Worm (Caenorhabditis elegans) whole organism, midembryonic: ENCODE results near the gene F07H5.10.

ENCODE experiments used
- T22C8.4 ChIP-seq: fragments of 200-800 bp; sonication (Bioruptor generic); IDR thresholded peaks from 2 replicates; pipeline ENCODE4 v1.3.6; 2022; ENCODE audit warnings: missing genetic modification characterization, missing compliant biosample characterization
- cog-1 ChIP-seq: sonication (generic microtip); optimal IDR thresholded peaks from 2 replicates; lab custom pipeline; 2016; ENCODE audit warnings: missing genetic modification characterization, missing compliant biosample characterization
- flt-1 ChIP-seq: fragments of 200-800 bp; sonication (Bioruptor generic); IDR thresholded peaks from 2 replicates; pipeline ENCODE4 v1.3.6; 2022; ENCODE audit warnings: missing genetic modification characterization, missing compliant biosample characterization
- klf-2 ChIP-seq: fragments of 200-800 bp; sonication (Bioruptor generic); conservative IDR thresholded peaks from 2 replicates; pipeline ENCODE4 v1.3.6; 2022; ENCODE audit warnings: missing genetic modification reagents, missing genetic modification characterization, missing compliant biosample characterization
- med-1 ChIP-seq: sonication (generic microtip); optimal IDR thresholded peaks from 2 replicates; lab custom pipeline; 2017; ENCODE audit warnings: missing genetic modification characterization, mild to moderate bottlenecking, missing compliant biosample characterization, antibody characterized with exemption, missing genetic modification reagents; ENCODE audit not compliant: insufficient read depth
- ref-1 ChIP-seq: fragments of 200-800 bp; sonication (Bioruptor generic); conservative IDR thresholded peaks from 2 replicates; pipeline ENCODE4 v1.3.6; 2022; ENCODE audit warnings: missing genetic modification reagents, missing genetic modification characterization, missing compliant biosample characterization
- tab-1 ChIP-seq: fragments of 200-800 bp; sonication (Bioruptor generic); IDR thresholded peaks from 2 replicates; pipeline ENCODE4 v1.3.6; 2022; ENCODE audit warnings: missing genetic modification characterization, missing compliant biosample characterization
- ztf-23 ChIP-seq: fragments of 200-800 bp; sonication (Bioruptor generic); IDR thresholded peaks from 2 replicates; pipeline ENCODE4 v1.3.6; 2022; ENCODE audit warnings: missing genetic modification reagents, missing genetic modification characterization, missing compliant biosample characterization
- ztf-29 ChIP-seq: fragments of 200-800 bp; sonication (Bioruptor generic); IDR thresholded peaks from 2 replicates; pipeline ENCODE4 v1.3.6; 2022; ENCODE audit warnings: missing genetic modification reagents, missing genetic modification characterization, missing compliant biosample characterization

Gene F07H5.10

DNA sequence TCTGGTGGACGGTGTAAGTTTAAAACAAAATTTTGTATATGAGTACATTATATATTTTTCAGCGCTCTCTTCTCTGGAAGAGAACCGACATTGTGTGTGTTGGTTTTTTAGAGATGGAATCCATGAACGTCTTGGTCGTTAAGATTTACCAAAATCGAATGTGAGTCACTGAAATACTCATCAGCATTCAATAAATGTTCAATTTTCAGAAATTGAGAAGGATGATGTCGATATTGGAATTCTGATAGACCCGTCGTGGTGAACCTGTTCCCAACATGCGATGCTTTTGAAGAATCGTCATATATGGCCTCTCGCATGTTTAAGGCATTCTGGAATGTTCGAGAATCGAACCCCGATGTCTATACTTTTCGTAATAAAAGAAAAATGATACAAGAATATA is 19.6 kb downstream of the F07H5.10 start:
- no peak for TF ChIP-seq klf-2 (GFP tag; lab: Robert Waterston, UW)
- TF ChIP-seq ztf-23 (GFP tag; lab: Robert Waterston, UW) = no peak
- TF ChIP-seq med-1 (GFP tag; lab: Kevin White, UChicago) = no peak
- no peak for TF ChIP-seq flt-1 (GFP tag; lab: Robert Waterston, UW)
- TF ChIP-seq ztf-29 (GFP tag; lab: Robert Waterston, UW) = no peak
- TF ChIP-seq cog-1 (tag; lab: Kevin White, UChicago) = no peak
- TF ChIP-seq T22C8.4 (GFP tag; lab: Robert Waterston, UW) = no peak
- TF ChIP-seq ref-1 (GFP tag; lab: Robert Waterston, UW) = no peak

DNA sequence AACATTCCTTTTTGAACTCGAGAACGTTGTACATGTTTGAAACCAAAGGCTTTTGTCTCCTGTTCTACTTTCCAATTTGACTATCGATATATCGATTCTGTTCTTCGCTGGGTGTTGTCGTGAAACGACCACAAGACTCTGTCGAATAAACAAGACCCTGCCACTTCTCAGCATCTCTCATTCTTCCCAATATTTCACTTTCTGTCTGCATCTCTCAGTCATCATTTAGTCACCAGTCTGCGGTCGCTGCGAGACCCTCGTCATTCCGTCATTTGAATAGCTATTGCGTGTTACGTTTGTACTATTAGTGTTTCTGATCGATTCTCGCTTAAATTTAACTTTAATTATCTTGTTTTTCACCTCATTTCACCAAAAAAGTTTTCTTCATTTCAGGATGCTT is 21.0 kb downstream of the F07H5.10 start:
- no peak for TF ChIP-seq ztf-29 (GFP tag; lab: Robert Waterston, UW)
- TF ChIP-seq tab-1 (GFP tag; lab: Robert Waterston, UW) = no peak
- TF ChIP-seq T22C8.4 (GFP tag; lab: Robert Waterston, UW) = peak; percentile 90
- TF ChIP-seq ztf-23 (GFP tag; lab: Robert Waterston, UW) = no peak
- no peak for TF ChIP-seq med-1 (GFP tag; lab: Kevin White, UChicago)
- no peak for TF ChIP-seq klf-2 (GFP tag; lab: Robert Waterston, UW)
- TF ChIP-seq ref-1 (GFP tag; lab: Robert Waterston, UW) = no peak
- TF ChIP-seq cog-1 (tag; lab: Kevin White, UChicago) = peak; percentile 95
- TF ChIP-seq flt-1 (GFP tag; lab: Robert Waterston, UW) = peak; percentile 58; the same call in 1 of the 2 replicates

DNA sequence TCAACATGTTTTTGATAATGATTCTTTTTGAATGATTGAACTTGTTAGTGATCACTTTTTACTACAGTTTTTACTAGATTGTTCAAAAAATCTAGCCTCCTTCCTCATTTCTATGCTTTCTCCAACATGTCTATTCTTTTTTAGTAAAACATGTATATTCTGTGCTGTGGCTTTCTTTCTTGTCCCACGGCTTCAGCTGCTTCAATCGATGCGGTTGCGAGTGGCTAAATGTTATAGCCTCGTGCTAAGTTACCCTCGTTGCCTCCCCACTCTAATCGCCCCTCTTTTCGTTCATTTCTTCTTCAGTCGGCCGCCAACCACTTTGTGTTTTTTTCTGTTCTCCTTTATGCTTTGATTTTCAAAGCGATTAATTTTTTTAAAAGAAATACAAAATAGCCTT is 22.5 kb downstream of the F07H5.10 start:
- TF ChIP-seq tab-1 (GFP tag; lab: Robert Waterston, UW) = no peak

DNA sequence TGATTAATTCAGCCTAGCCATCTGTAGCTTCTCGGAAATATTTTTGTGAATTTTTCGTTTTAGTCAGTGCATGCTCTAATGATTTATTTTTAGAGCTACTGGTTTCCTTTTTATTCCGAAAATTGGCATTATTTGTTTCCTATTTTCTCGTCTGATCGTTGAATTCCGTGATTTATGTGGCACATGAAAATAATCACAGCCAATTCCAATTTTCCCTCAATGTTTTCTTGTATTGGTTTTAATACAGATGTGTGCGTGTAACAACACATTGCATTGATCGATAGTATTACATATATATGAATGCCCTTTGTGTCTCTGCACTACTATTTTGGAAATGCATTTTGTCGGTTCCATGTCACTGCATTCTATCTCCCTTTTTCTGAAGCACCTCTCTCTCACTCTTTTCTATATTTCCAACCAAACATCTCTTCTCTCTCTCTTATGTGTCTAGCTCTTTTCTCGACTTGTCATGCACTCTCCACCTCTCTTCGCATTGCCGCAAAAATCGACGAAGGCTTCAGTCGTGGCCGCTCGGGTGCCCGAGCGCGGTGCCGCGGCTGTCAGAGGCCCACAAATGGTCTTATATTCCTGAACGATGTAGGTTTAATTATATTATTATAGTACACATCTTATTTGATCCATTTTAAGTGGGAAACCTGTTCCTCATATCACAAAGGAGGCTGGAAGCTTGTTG is 24.0 kb downstream of the F07H5.10 start:
- TF ChIP-seq tab-1 (GFP tag; lab: Robert Waterston, UW) (0 out of 2 replicates have a peak, but pooled peaks have one; percentile 11), flt-1 (GFP tag; lab: Robert Waterston, UW) (no peak), ztf-29 (GFP tag; lab: Robert Waterston, UW) (no peak), T22C8.4 (GFP tag; lab: Robert Waterston, UW) (no peak), ztf-23 (GFP tag; lab: Robert Waterston, UW) (0 out of 2 replicates have a peak, but pooled peaks have one; percentile 46)

DNA sequence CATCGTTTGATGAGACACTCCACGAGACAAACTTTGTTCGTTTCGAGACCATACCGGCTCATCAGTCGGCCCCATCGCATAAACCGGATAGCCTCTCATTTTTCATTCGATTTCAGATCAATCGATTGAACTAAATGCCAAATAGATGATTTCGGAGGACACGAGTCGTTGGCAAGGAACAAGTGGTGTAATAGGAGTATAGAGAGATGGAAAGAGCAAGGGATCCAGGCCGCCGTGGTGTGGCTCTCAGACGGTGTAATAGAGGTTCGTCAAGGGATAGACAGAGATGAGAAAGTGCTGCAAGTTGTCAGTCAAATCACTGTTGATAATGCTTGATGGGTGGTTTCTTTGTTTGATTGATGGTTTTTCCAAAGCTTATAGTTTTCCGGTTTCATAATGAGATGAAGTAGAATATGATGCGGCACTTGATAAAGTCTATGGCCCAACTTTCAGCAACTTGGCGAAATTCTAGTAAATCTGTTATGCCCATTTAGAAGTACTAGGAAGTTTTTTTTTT is 24.9 kb downstream of the F07H5.10 start, which contains the start of gene sgn-1:
Gene sgn-1 (minus strand): TSS at position 220 of the 517 bp plus-strand sequence.
- TF ChIP-seq T22C8.4 (GFP tag; lab: Robert Waterston, UW) = no peak
- no peak for TF ChIP-seq med-1 (GFP tag; lab: Kevin White, UChicago)
- TF ChIP-seq ztf-23 (GFP tag; lab: Robert Waterston, UW) = no peak
- no peak for TF ChIP-seq tab-1 (GFP tag; lab: Robert Waterston, UW)
- no peak for TF ChIP-seq klf-2 (GFP tag; lab: Robert Waterston, UW)
- no peak for TF ChIP-seq flt-1 (GFP tag; lab: Robert Waterston, UW)
- TF ChIP-seq cog-1 (tag; lab: Kevin White, UChicago) = no peak
- TF ChIP-seq ref-1 (GFP tag; lab: Robert Waterston, UW) = no peak
- TF ChIP-seq ztf-29 (GFP tag; lab: Robert Waterston, UW) = no peak

DNA sequence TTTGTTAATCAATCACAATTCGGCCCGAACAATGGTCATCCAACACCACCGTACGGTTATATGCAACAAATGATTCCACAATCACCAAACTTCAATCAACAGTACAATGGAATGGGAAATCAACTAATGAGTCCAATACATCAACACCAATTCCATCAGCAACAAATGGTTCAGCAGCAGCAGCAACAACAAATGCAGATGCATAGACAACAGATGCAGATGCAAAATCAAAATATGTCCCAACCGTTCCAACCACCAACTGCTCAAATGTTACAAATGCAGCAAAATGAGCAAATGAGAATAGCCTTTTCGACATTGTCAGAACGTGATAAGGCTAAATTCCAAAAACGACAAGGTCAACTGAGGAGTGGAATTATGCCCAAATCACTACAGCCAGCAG is 31.9 kb downstream of the F07H5.10 start:
- TF ChIP-seq tab-1 (GFP tag; lab: Robert Waterston, UW) (no peak), cog-1 (tag; lab: Kevin White, UChicago) (no peak), ref-1 (GFP tag; lab: Robert Waterston, UW) (no peak), med-1 (GFP tag; lab: Kevin White, UChicago) (no peak), ztf-23 (GFP tag; lab: Robert Waterston, UW) (no peak), ztf-29 (GFP tag; lab: Robert Waterston, UW) (no peak), flt-1 (GFP tag; lab: Robert Waterston, UW) (no peak), T22C8.4 (GFP tag; lab: Robert Waterston, UW) (no peak), klf-2 (GFP tag; lab: Robert Waterston, UW) (no peak)

DNA sequence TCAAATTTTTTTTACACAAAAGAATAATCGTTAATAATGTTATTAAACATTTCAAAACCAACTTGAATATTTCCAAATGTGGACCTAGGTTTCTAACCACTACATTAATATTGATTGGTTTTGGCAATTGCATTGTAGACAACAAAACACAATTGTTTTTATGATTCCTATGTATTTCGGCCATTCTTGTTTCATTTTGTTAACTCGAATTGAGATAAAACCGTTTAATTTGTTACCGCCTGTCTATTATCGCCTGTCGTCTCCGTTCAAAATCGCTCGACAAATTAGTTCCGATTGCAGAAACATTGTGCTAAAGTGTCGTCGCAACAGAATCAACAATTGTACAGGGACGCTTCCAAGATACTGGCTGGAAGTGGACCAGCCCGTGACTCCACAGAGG is 37.7 kb downstream of the F07H5.10 start, which contains the start of gene let-19:
Gene let-19 (plus strand): TSS at position 301 of the 400 bp plus-strand sequence.
- TF ChIP-seq cog-1 (tag; lab: Kevin White, UChicago) (no peak), ref-1 (GFP tag; lab: Robert Waterston, UW) (no peak), T22C8.4 (GFP tag; lab: Robert Waterston, UW) (no peak), ztf-23 (GFP tag; lab: Robert Waterston, UW) (no peak), flt-1 (GFP tag; lab: Robert Waterston, UW) (no peak), klf-2 (GFP tag; lab: Robert Waterston, UW) (no peak)

DNA sequence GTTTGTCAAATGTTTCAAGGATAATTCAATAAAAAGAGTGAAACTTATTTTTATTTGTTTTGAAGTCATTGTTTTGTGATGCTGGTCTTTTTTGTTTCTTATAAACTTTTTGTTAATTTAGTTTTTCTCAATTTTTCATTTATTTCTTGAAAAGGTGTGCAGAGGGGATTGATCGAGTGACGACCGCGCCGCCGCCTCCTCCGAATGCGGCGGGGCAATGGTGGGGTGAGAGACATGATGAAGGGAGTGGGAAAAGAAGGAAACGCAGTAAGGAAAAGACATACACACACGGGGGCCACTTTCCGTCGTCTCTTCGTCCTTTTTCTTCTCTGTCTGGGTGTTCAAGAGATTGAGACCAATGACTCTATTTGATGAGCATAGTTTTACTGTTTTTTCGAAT is 39.0 kb downstream of the F07H5.10 start:
- 0 out of 2 replicates have a peak, but pooled peaks have one; percentile 40 for TF ChIP-seq ztf-23 (GFP tag; lab: Robert Waterston, UW)
- no peak for TF ChIP-seq tab-1 (GFP tag; lab: Robert Waterston, UW)

DNA sequence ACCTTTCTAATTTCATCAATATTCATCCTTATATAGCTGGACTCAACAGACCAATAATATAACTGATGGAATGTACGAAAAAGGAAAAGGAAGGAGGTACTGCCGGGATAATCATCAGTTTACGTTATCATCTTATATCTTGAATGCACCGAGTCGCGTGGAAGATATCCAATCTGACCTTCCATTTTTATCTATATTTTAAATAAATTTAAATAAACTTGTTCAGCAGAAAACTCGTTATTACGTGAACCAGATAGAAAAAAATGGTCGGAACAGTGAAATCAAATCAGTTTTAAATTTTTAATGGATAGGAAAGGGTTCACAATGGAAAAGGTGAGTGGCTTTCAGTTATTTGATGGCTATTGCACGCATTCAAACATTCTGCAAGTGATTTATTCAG is 41.5 kb downstream of the F07H5.10 start, which contains the start of gene pah-1:
Gene pah-1 (minus strand): TSS at position 101 of the 400 bp plus-strand sequence.
- no peak for TF ChIP-seq tab-1 (GFP tag; lab: Robert Waterston, UW)
- TF ChIP-seq med-1 (GFP tag; lab: Kevin White, UChicago) = no peak
- TF ChIP-seq flt-1 (GFP tag; lab: Robert Waterston, UW) = no peak
- TF ChIP-seq ref-1 (GFP tag; lab: Robert Waterston, UW) = no peak
- TF ChIP-seq cog-1 (tag; lab: Kevin White, UChicago) = no peak
- no peak for TF ChIP-seq T22C8.4 (GFP tag; lab: Robert Waterston, UW)
- TF ChIP-seq ztf-29 (GFP tag; lab: Robert Waterston, UW) = no peak
